Worm (Caenorhabditis elegans) whole organism, late embryonic: ENCODE data around the gene kin-20.

Experiments used
- C08G9.2 ChIP-seq: sonication (generic microtip); optimal IDR thresholded peaks from 2 replicates; lab custom pipeline; 2016; ENCODE audit warnings: mild to moderate bottlenecking, missing genetic modification characterization, moderate library complexity, missing compliant biosample characterization
- C38D4.7 ChIP-seq: fragments of 200-800 bp; sonication (Bioruptor generic); optimal IDR thresholded peaks from 2 replicates; lab custom pipeline; 2018; ENCODE audit warnings: mild to moderate bottlenecking, missing genetic modification characterization, moderate library complexity, missing compliant biosample characterization
- T23F11.4 ChIP-seq: fragments of 200-800 bp; sonication (Bioruptor generic); optimal IDR thresholded peaks from 2 replicates; lab custom pipeline; 2018; ENCODE audit warnings: mild to moderate bottlenecking, missing genetic modification characterization, missing compliant biosample characterization
- Y22D7AL.16 ChIP-seq: sonication (generic microtip); optimal IDR thresholded peaks from 2 replicates; lab custom pipeline; 2016; ENCODE audit warnings: missing genetic modification characterization, missing compliant biosample characterization
- ahr-1 ChIP-seq: sonication (generic microtip); optimal IDR thresholded peaks from 2 replicates; lab custom pipeline; 2016; ENCODE audit warnings: missing genetic modification characterization, missing compliant biosample characterization
- ama-1 ChIP-seq: fragments of 150-350 bp; optimal IDR thresholded peaks from 2 replicates; lab custom pipeline; 2014
- ceh-18 ChIP-seq: sonication (generic microtip); optimal IDR thresholded peaks from 2 replicates; lab custom pipeline; 2016; ENCODE audit warnings: missing genetic modification characterization, missing compliant biosample characterization
- ceh-2 ChIP-seq: sonication (generic microtip); optimal IDR thresholded peaks from 2 replicates; lab custom pipeline; 2016; ENCODE audit warnings: missing genotype, missing genetic modification characterization, missing compliant biosample characterization
- ceh-24 ChIP-seq: sonication (generic microtip); optimal IDR thresholded peaks from 2 replicates; lab custom pipeline; 2016; ENCODE audit warnings: mild to moderate bottlenecking, missing genetic modification characterization, missing compliant biosample characterization
- ceh-30 ChIP-seq: fragments of 150-350 bp; optimal IDR thresholded peaks from 2 replicates; lab custom pipeline; 2014; ENCODE audit warnings: missing biosample characterization, missing genetic modification characterization
- ceh-31 ChIP-seq: sonication (generic microtip); optimal IDR thresholded peaks from 2 replicates; lab custom pipeline; 2016; ENCODE audit warnings: missing genetic modification characterization, missing compliant biosample characterization
- ceh-34 ChIP-seq: sonication (generic microtip); optimal IDR thresholded peaks from 2 replicates; lab custom pipeline; 2016; ENCODE audit warnings: mild to moderate bottlenecking, missing genetic modification characterization, missing compliant biosample characterization
- ceh-45 ChIP-seq: fragments of 200-800 bp; sonication (Bioruptor generic); IDR thresholded peaks from 2 replicates; pipeline ENCODE4 v1.3.6; 2022; ENCODE audit warnings: missing genetic modification reagents, missing genetic modification characterization, missing compliant biosample characterization
- ceh-48 ChIP-seq: sonication (generic microtip); optimal IDR thresholded peaks from 2 replicates; lab custom pipeline; 2016; ENCODE audit warnings: missing genetic modification characterization, inconsistent platforms, missing compliant biosample characterization
- ceh-6 ChIP-seq: fragments of 200-800 bp; sonication (Bioruptor generic); optimal IDR thresholded peaks from 2 replicates; lab custom pipeline; 2018; ENCODE audit warnings: mild to moderate bottlenecking, missing genetic modification characterization, missing compliant biosample characterization
- ceh-9 ChIP-seq: sonication (generic microtip); optimal IDR thresholded peaks from 2 replicates; lab custom pipeline; 2016; ENCODE audit warnings: mild to moderate bottlenecking, missing genetic modification characterization, inconsistent platforms, missing compliant biosample characterization
- che-1 ChIP-seq: sonication (generic microtip); optimal IDR thresholded peaks from 2 replicates; lab custom pipeline; 2016; ENCODE audit warnings: mild to moderate bottlenecking, missing genetic modification characterization, missing compliant biosample characterization
- dve-1 ChIP-seq: sonication (generic microtip); optimal IDR thresholded peaks from 2 replicates; lab custom pipeline; 2017; ENCODE audit warnings: antibody characterized with exemption, mild to moderate bottlenecking, missing genetic modification characterization, missing compliant biosample characterization
- elt-2 ChIP-seq: sonication (generic microtip); optimal IDR thresholded peaks from 2 replicates; lab custom pipeline; 2016; ENCODE audit warnings: missing genetic modification reagents, missing genetic modification characterization, missing compliant biosample characterization
- elt-4 ChIP-seq: sonication (generic microtip); optimal IDR thresholded peaks from 2 replicates; lab custom pipeline; 2016; ENCODE audit warnings: missing genetic modification characterization, missing compliant biosample characterization
- eyg-1 ChIP-seq: sonication (generic microtip); optimal IDR thresholded peaks from 2 replicates; lab custom pipeline; 2016; ENCODE audit warnings: missing genotype, missing genetic modification characterization, missing compliant biosample characterization
- fax-1 ChIP-seq: sonication (generic microtip); optimal IDR thresholded peaks from 2 replicates; lab custom pipeline; 2016; ENCODE audit warnings: missing genotype, missing genetic modification characterization, missing compliant biosample characterization
- fkh-6 ChIP-seq: sonication (generic microtip); optimal IDR thresholded peaks from 2 replicates; lab custom pipeline; 2016; ENCODE audit warnings: missing genetic modification characterization, missing compliant biosample characterization
- gmeb-2 ChIP-seq: sonication (generic microtip); optimal IDR thresholded peaks from 2 replicates; lab custom pipeline; 2016; ENCODE audit warnings: missing genetic modification characterization, inconsistent platforms, missing compliant biosample characterization
- hlh-13 ChIP-seq: fragments of 200-800 bp; sonication (Bioruptor generic); optimal IDR thresholded peaks from 2 replicates; lab custom pipeline; 2018; ENCODE audit warnings: mild to moderate bottlenecking, missing genetic modification characterization, missing compliant biosample characterization
- hlh-15 ChIP-seq: sonication (generic microtip); optimal IDR thresholded peaks from 2 replicates; lab custom pipeline; 2016; ENCODE audit warnings: missing genetic modification characterization, missing compliant biosample characterization
- hlh-30 ChIP-seq: sonication (generic microtip); optimal IDR thresholded peaks from 2 replicates; lab custom pipeline; 2017; ENCODE audit warnings: antibody characterized with exemption, missing genetic modification characterization, missing compliant biosample characterization; ENCODE audit not compliant: insufficient read depth
- hlh-8 ChIP-seq: sonication (generic microtip); optimal IDR thresholded peaks from 2 replicates; lab custom pipeline; 2016; ENCODE audit warnings: missing genotype, missing genetic modification characterization, missing compliant biosample characterization
- lim-6 ChIP-seq: sonication (generic microtip); optimal IDR thresholded peaks from 2 replicates; lab custom pipeline; 2016; ENCODE audit warnings: missing genetic modification characterization, missing compliant biosample characterization
- lin-11 ChIP-seq: fragments of 200-800 bp; sonication (Bioruptor generic); optimal IDR thresholded peaks from 2 replicates; lab custom pipeline; 2018; ENCODE audit warnings: mild to moderate bottlenecking, missing genetic modification characterization, missing compliant biosample characterization
- madf-2 ChIP-seq: sonication (generic microtip); optimal IDR thresholded peaks from 2 replicates; lab custom pipeline; 2017; ENCODE audit warnings: missing genetic modification characterization, missing compliant biosample characterization
- nhr-11 ChIP-seq: fragments of 150-350 bp; optimal IDR thresholded peaks from 2 replicates; lab custom pipeline; 2014; ENCODE audit warnings: missing biosample characterization, missing genetic modification characterization
- nhr-232 ChIP-seq: sonication (generic microtip); optimal IDR thresholded peaks from 2 replicates; lab custom pipeline; 2016; ENCODE audit warnings: missing genetic modification characterization, missing compliant biosample characterization
- npax-4 ChIP-seq: sonication (generic microtip); optimal IDR thresholded peaks from 2 replicates; lab custom pipeline; 2016; ENCODE audit warnings: missing genetic modification characterization, missing compliant biosample characterization
- odd-2 ChIP-seq: sonication (generic microtip); optimal IDR thresholded peaks from 2 replicates; lab custom pipeline; 2017; ENCODE audit warnings: antibody characterized with exemption, mild to moderate bottlenecking, missing genetic modification characterization, missing compliant biosample characterization
- pag-3 ChIP-seq: sonication (generic microtip); optimal IDR thresholded peaks from 2 replicates; lab custom pipeline; 2016; ENCODE audit warnings: missing compliant biosample characterization, missing genetic modification characterization, borderline replicate concordance
- pat-9 ChIP-seq: fragments of 200-800 bp; sonication (Bioruptor generic); optimal IDR thresholded peaks from 2 replicates; lab custom pipeline; 2018; ENCODE audit warnings: mild to moderate bottlenecking, missing genetic modification characterization, moderate library complexity, missing compliant biosample characterization
- pax-1 ChIP-seq: fragments of 150-350 bp; optimal IDR thresholded peaks from 2 replicates; lab custom pipeline; 2014; ENCODE audit warnings: missing biosample characterization, missing genetic modification characterization
- pha-2 ChIP-seq: sonication (generic microtip); optimal IDR thresholded peaks from 2 replicates; lab custom pipeline; 2017; ENCODE audit warnings: mild to moderate bottlenecking, missing genetic modification characterization, missing compliant biosample characterization
- pha-4 ChIP-seq: fragments of 150-350 bp; optimal IDR thresholded peaks from 2 replicates; lab custom pipeline; 2018; ENCODE audit warnings: missing biosample characterization, missing genetic modification reagents, missing genetic modification characterization
- pqm-1 ChIP-seq: sonication (generic microtip); optimal IDR thresholded peaks from 2 replicates; lab custom pipeline; 2016; ENCODE audit warnings: missing genetic modification characterization, missing compliant biosample characterization
- pros-1 ChIP-seq: fragments of 150-350 bp; optimal IDR thresholded peaks from 2 replicates; lab custom pipeline; 2014; ENCODE audit warnings: missing biosample characterization, missing genetic modification reagents, missing genetic modification characterization
- ref-2 ChIP-seq: sonication (generic microtip); optimal IDR thresholded peaks from 2 replicates; lab custom pipeline; 2016; ENCODE audit warnings: missing genetic modification characterization, missing compliant biosample characterization
- rnt-1 ChIP-seq: sonication (generic microtip); optimal IDR thresholded peaks from 2 replicates; lab custom pipeline; 2016; ENCODE audit warnings: missing genetic modification characterization, missing compliant biosample characterization
- sdc-2 ChIP-seq: sonication (generic microtip); optimal IDR thresholded peaks from 2 replicates; lab custom pipeline; 2016; ENCODE audit warnings: missing genotype, missing genetic modification characterization, missing compliant biosample characterization
- sox-4 ChIP-seq: sonication (generic microtip); optimal IDR thresholded peaks from 2 replicates; lab custom pipeline; 2017; ENCODE audit warnings: mild to moderate bottlenecking, missing genetic modification characterization, inconsistent platforms, missing compliant biosample characterization
- syd-9 ChIP-seq: sonication (generic microtip); optimal IDR thresholded peaks from 2 replicates; lab custom pipeline; 2016; ENCODE audit warnings: mild to moderate bottlenecking, missing genetic modification characterization, moderate library complexity, missing compliant biosample characterization
- tbx-7 ChIP-seq: sonication (generic microtip); optimal IDR thresholded peaks from 2 replicates; lab custom pipeline; 2016; ENCODE audit warnings: missing genotype, missing genetic modification characterization, missing compliant biosample characterization
- ttx-3 ChIP-seq: sonication (generic microtip); optimal IDR thresholded peaks from 2 replicates; lab custom pipeline; 2016; ENCODE audit warnings: missing genetic modification reagents, missing genetic modification characterization, missing compliant biosample characterization
- unc-42 ChIP-seq: sonication (generic microtip); optimal IDR thresholded peaks from 2 replicates; lab custom pipeline; 2016; ENCODE audit warnings: missing genotype, missing genetic modification characterization, missing compliant biosample characterization
- ztf-16 ChIP-seq: sonication (generic microtip); optimal IDR thresholded peaks from 2 replicates; lab custom pipeline; 2017; ENCODE audit warnings: missing genetic modification characterization, missing compliant biosample characterization

The kin-20 gene

ce11 chrX:15300002-15300401 is 22.4 kb upstream of the kin-20 start:
- no peak for TF ChIP-seq ceh-48
- TF ChIP-seq ceh-45 (GFP tag; lab: Robert Waterston, UW), result no peak
- TF ChIP-seq gmeb-2 (tag; lab: Kevin White, UChicago), result no peak
- TF ChIP-seq ceh-24, result no peak
- TF ChIP-seq ceh-31 (tag; lab: Kevin White, UChicago), result no peak
- no peak for TF ChIP-seq pqm-1
- TF ChIP-seq npax-4, result no peak
- TF ChIP-seq hlh-13 (GFP tag; lab: Kevin White, UChicago), result no peak
- no peak for TF ChIP-seq pha-2 (tag; lab: Kevin White, UChicago)
- TF ChIP-seq rnt-1 (tag; lab: Kevin White, UChicago), result no peak
- no peak for TF ChIP-seq sox-4 (tag; lab: Kevin White, UChicago)
- TF ChIP-seq ceh-34 (tag; lab: Kevin White, UChicago), result no peak
- no peak for TF ChIP-seq elt-2 (tag; lab: Kevin White, UChicago)
- no peak for TF ChIP-seq ceh-6
- TF ChIP-seq Y22D7AL.16 (tag; lab: Kevin White, UChicago), result no peak
- TF ChIP-seq hlh-15 (tag; lab: Kevin White, UChicago), result no peak
- TF ChIP-seq hlh-30 (tag; lab: Kevin White, UChicago), result no peak
- TF ChIP-seq, all 69 proteins: peak for 0

- TF ChIP-seq eyg-1 (tag; lab: Kevin White, UChicago) (peak; percentile 23), ztf-16 (peak; percentile 23), sox-4 (tag; lab: Kevin White, UChicago) (peak; percentile 19), gmeb-2 (tag; lab: Kevin White, UChicago) (peak; percentile 74), ceh-30 (tag; lab: Kevin White, UChicago) (no peak), pag-3 (tag; lab: Kevin White, UChicago) (no peak), ahr-1 (no peak), Y22D7AL.16 (tag; lab: Kevin White, UChicago) (peak; percentile 15), nhr-232 (peak; percentile 56), unc-42 (no peak), T23F11.4 (GFP tag; lab: Kevin White, UChicago) (peak; percentile 31), elt-2 (tag; lab: Kevin White, UChicago) (peak; percentile 85), ceh-45 (GFP tag; lab: Robert Waterston, UW) (no peak), nhr-11 (tag; lab: Kevin White, UChicago) (no peak), madf-2 (tag; lab: Kevin White, UChicago) (peak; percentile 44), ceh-2 (tag; lab: Kevin White, UChicago) (peak; percentile 64), pros-1 (tag; lab: Kevin White, UChicago) (no peak), pax-1 (tag; lab: Kevin White, UChicago) (no peak), odd-2 (tag; lab: Kevin White, UChicago) (peak; percentile 27), che-1 (peak; percentile 74), hlh-15 (tag; lab: Kevin White, UChicago) (no peak), lim-6 (tag; lab: Kevin White, UChicago) (no peak), lin-11 (tag; lab: Kevin White, UChicago) (peak; percentile 69), C08G9.2 (tag; lab: Kevin White, UChicago) (peak; percentile 29), C38D4.7 (peak; percentile 57), fax-1 (tag; lab: Kevin White, UChicago) (peak; percentile 37), tbx-7 (tag; lab: Kevin White, UChicago) (no peak), hlh-13 (GFP tag; lab: Kevin White, UChicago) (peak; percentile 66), sdc-2 (peak; percentile 75), ref-2 (tag; lab: Kevin White, UChicago) (no peak), pha-4 (tag; lab: Kevin White, UChicago) (no peak), pat-9 (tag; lab: Kevin White, UChicago) (peak; percentile 79), hlh-8 (peak; percentile 5), ama-1 (lab: Kevin White, UChicago) (no peak), elt-4 (tag; lab: Kevin White, UChicago) (no peak), pqm-1 (no peak), fkh-6 (tag; lab: Kevin White, UChicago) (peak; percentile 1), ceh-9 (tag; lab: Kevin White, UChicago) (peak; percentile 36), dve-1 (tag; lab: Kevin White, UChicago) (peak; percentile 58), ceh-6 (peak; percentile 79), ttx-3 (tag; lab: Kevin White, UChicago) (peak; percentile 52), syd-9 (no peak), ceh-18 (tag; lab: Kevin White, UChicago) (peak; percentile 57)
Measured at ce11 chrX:15297396-15297827, 19.8 kb upstream of the kin-20 start.
